Worm (Caenorhabditis elegans): ENCODE measurements around the gene unc-44.

DNA sequence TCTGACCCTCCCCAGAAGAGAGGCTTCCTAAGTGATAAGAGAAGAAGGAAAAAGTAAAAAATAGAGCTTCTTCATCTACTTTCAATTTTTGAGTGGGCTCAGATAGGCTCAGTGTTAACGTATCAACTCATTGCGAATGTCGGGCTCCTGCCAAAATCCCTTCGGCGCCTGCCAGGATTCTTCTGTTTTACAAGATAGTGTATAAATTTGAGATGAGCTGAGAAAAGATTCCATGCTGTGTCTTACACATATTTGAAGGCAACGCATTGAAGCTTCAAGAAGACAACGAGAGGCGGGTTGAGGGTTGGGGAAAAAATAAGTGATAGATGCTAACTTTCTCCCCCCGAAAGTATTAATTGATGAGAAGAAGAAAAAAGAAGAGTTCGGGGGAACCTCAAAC is 57.1 kb downstream of the unc-44 start:
- TF ChIP-seq nhr-28 (tag; optimal IDR thresholded peaks at IDR 0.05) = no peak
- no peak for TF ChIP-seq nhr-237 (tag; optimal IDR thresholded peaks at IDR 0.05)
- TF ChIP-seq nhr-76 (tag; optimal IDR thresholded peaks at IDR 0.05) = no peak
- no peak for TF ChIP-seq mab-5 (tag; optimal IDR thresholded peaks at IDR 0.05)
- TF ChIP-seq lin-13 (tag; optimal IDR thresholded peaks at IDR 0.05) = no peak
- TF ChIP-seq mep-1 (tag; optimal IDR thresholded peaks at IDR 0.05) = no peak
- TF ChIP-seq tbx-8 (GFP tag; optimal IDR thresholded peaks at IDR 0.05) = no peak
- TF ChIP-seq zip-8 (tag; optimal IDR thresholded peaks at IDR 0.05) = no peak
- no peak for TF ChIP-seq snpc-4 (tag; optimal IDR thresholded peaks at IDR 0.05)

Data from whole organism, mixed stage, embryonic.